Fruit fly (Drosophila melanogaster) whole organism, prepupa: ENCODE measurements around the gene kis.
A peak's percentile ranks its signal among the peaks of the same experiment; 100 is the strongest.

Experiments
- CG10631 ChIP-seq: fragments of 200-800 bp; sonication (Bioruptor generic); optimal IDR thresholded peaks from 2 replicates; lab custom pipeline; 2016; ENCODE audit warnings: missing biosample characterization, missing genetic modification characterization
- CG10669 ChIP-seq: fragments of 200-800 bp; sonication (Bioruptor generic); optimal IDR thresholded peaks from 3 replicates; lab custom pipeline; 2018; ENCODE audit warnings: missing biosample characterization, mild to moderate bottlenecking, missing genetic modification characterization, moderate library complexity
- CG11294 ChIP-seq: fragments of 200-800 bp; sonication (Bioruptor generic); IDR thresholded peaks from 2 replicates; pipeline ENCODE4 v1.3.6; 2022; ENCODE audit warnings: missing biosample characterization, missing genetic modification characterization
- CG15336 ChIP-seq: fragments of 200-800 bp; sonication (Bioruptor generic); IDR thresholded peaks from 2 replicates; pipeline ENCODE4 v1.3.6; 2022; ENCODE audit warnings: missing biosample characterization, missing genetic modification characterization
- CG1621 ChIP-seq: fragments of 200-800 bp; sonication (Bioruptor generic); optimal IDR thresholded peaks from 3 replicates; lab custom pipeline; 2018; ENCODE audit warnings: missing biosample characterization, mild to moderate bottlenecking, missing genetic modification characterization
- CG31627 ChIP-seq: fragments of 200-800 bp; sonication (Bioruptor generic); optimal IDR thresholded peaks from 3 replicates; lab custom pipeline; 2016; ENCODE audit warnings: missing biosample characterization, missing genetic modification characterization
- CG3919 ChIP-seq: fragments of 200-800 bp; sonication (Bioruptor generic); optimal IDR thresholded peaks from 3 replicates; lab custom pipeline; 2016; ENCODE audit warnings: missing biosample characterization, missing genetic modification characterization
- CG4318 ChIP-seq: fragments of 200-800 bp; sonication (Bioruptor generic); optimal IDR thresholded peaks from 3 replicates; lab custom pipeline; 2017; ENCODE audit warnings: missing biosample characterization, mild to moderate bottlenecking, missing genetic modification characterization
- CG6163 ChIP-seq: fragments of 200-800 bp; sonication (Bioruptor generic); IDR thresholded peaks from 3 replicates; pipeline ENCODE4 v1.3.6; 2022; ENCODE audit warnings: missing biosample characterization, missing genetic modification characterization
- CG6854 ChIP-seq: fragments of 200-800 bp; sonication (Bioruptor generic); optimal IDR thresholded peaks from 2 replicates; lab custom pipeline; 2017; ENCODE audit warnings: missing biosample characterization, mild to moderate bottlenecking, missing genetic modification characterization
- CG7368 ChIP-seq: fragments of 200-800 bp; sonication (Bioruptor generic); optimal IDR thresholded peaks from 3 replicates; lab custom pipeline; 2016; ENCODE audit warnings: missing biosample characterization, missing genetic modification characterization
- CG8319 ChIP-seq: fragments of 200-800 bp; sonication (Bioruptor generic); optimal IDR thresholded peaks from 3 replicates; lab custom pipeline; 2016; ENCODE audit warnings: missing biosample characterization, missing genetic modification characterization
- CG8632 ChIP-seq: fragments of 200-800 bp; sonication (Bioruptor generic); optimal IDR thresholded peaks from 3 replicates; lab custom pipeline; 2016; ENCODE audit warnings: missing biosample characterization, missing genetic modification characterization
- Eip75B ChIP-seq: fragments of 200-800 bp; sonication (Bioruptor generic); optimal IDR thresholded peaks from 3 replicates; lab custom pipeline; 2016; ENCODE audit warnings: missing biosample characterization, missing genetic modification characterization
- Eip93F ChIP-seq: fragments of 200-800 bp; sonication (Bioruptor generic); optimal IDR thresholded peaks from 2 replicates; lab custom pipeline; 2016; ENCODE audit warnings: missing biosample characterization, mild to moderate bottlenecking, missing genetic modification characterization
- Ets21C ChIP-seq: fragments of 200-800 bp; sonication (Bioruptor generic); optimal IDR thresholded peaks from 3 replicates; lab custom pipeline; 2016; ENCODE audit warnings: missing biosample characterization, missing genetic modification characterization
- Ets96B ChIP-seq: fragments of 200-800 bp; optimal IDR thresholded peaks from 2 replicates; lab custom pipeline; 2019; ENCODE audit warnings: missing biosample characterization, mild to moderate bottlenecking, missing genetic modification characterization, moderate library complexity
- Gug ChIP-seq: fragments of 200-800 bp; sonication (Bioruptor generic); IDR thresholded peaks from 2 replicates; pipeline ENCODE4 v1.3.6; 2022; ENCODE audit warnings: missing biosample characterization, missing genetic modification characterization
- Hr38 ChIP-seq: sonication (Bioruptor generic); optimal IDR thresholded peaks from 2 replicates; lab custom pipeline; 2016; ENCODE audit warnings: missing biosample characterization, missing genetic modification characterization
- Hr39 ChIP-seq: fragments of 200-800 bp; sonication (Bioruptor generic); optimal IDR thresholded peaks from 2 replicates; lab custom pipeline; 2016; ENCODE audit warnings: missing biosample characterization, missing genetic modification characterization
- Hr4 ChIP-seq: fragments of 200-800 bp; sonication (Bioruptor generic); optimal IDR thresholded peaks from 3 replicates; lab custom pipeline; 2016; ENCODE audit warnings: missing biosample characterization, missing genetic modification characterization
- Lpt ChIP-seq: fragments of 200-800 bp; sonication (Bioruptor generic); optimal IDR thresholded peaks from 3 replicates; lab custom pipeline; 2016; ENCODE audit warnings: missing biosample characterization, missing genetic modification characterization
- Smox ChIP-seq: fragments of 200-800 bp; sonication (Bioruptor generic); optimal IDR thresholded peaks from 3 replicates; lab custom pipeline; 2016; ENCODE audit warnings: missing biosample characterization, missing genetic modification characterization
- Sox14 ChIP-seq: fragments of 200-800 bp; sonication (Bioruptor generic); optimal IDR thresholded peaks from 3 replicates; lab custom pipeline; 2016; ENCODE audit warnings: missing biosample characterization, missing genetic modification characterization
- Sox15 ChIP-seq: fragments of 200-800 bp; sonication (Bioruptor generic); optimal IDR thresholded peaks from 3 replicates; lab custom pipeline; 2016; ENCODE audit warnings: missing biosample characterization, missing genetic modification characterization
- achi ChIP-seq: fragments of 200-800 bp; sonication (Bioruptor generic); optimal IDR thresholded peaks from 3 replicates; lab custom pipeline; 2016; ENCODE audit warnings: missing biosample characterization, missing genetic modification characterization
- acj6 ChIP-seq: fragments of 200-800 bp; sonication (Bioruptor generic); optimal IDR thresholded peaks from 3 replicates; lab custom pipeline; 2016; ENCODE audit warnings: missing biosample characterization, missing genetic modification characterization
- cyc ChIP-seq: fragments of 200-800 bp; sonication (Bioruptor generic); optimal IDR thresholded peaks from 3 replicates; lab custom pipeline; 2016; ENCODE audit warnings: missing biosample characterization, missing genetic modification characterization
- eg ChIP-seq: fragments of 200-800 bp; sonication (Bioruptor generic); IDR thresholded peaks from 3 replicates; pipeline ENCODE4 v1.3.6; 2022; ENCODE audit warnings: missing biosample characterization, missing genetic modification characterization
- esn ChIP-seq: fragments of 200-800 bp; sonication (Bioruptor generic); optimal IDR thresholded peaks from 2 replicates; lab custom pipeline; 2016; ENCODE audit warnings: missing biosample characterization, mild to moderate bottlenecking, missing genetic modification characterization, moderate library complexity
- fd59A ChIP-seq: fragments of 200-800 bp; sonication (Bioruptor generic); optimal IDR thresholded peaks from 2 replicates; lab custom pipeline; 2017; ENCODE audit warnings: missing biosample characterization, mild to moderate bottlenecking, missing genetic modification characterization, missing genetic modification reagents
- fd85E ChIP-seq: fragments of 200-800 bp; sonication (Bioruptor generic); optimal IDR thresholded peaks from 3 replicates; lab custom pipeline; 2016; ENCODE audit warnings: missing biosample characterization, missing genetic modification characterization
- fkh ChIP-seq: fragments of 200-800 bp; sonication (Bioruptor generic); optimal IDR thresholded peaks from 3 replicates; lab custom pipeline; 2017; ENCODE audit warnings: missing biosample characterization, mild to moderate bottlenecking, missing genetic modification characterization, moderate library complexity
- net ChIP-seq: fragments of 200-800 bp; sonication (Bioruptor generic); optimal IDR thresholded peaks from 3 replicates; lab custom pipeline; 2016; ENCODE audit warnings: missing biosample characterization, missing genetic modification characterization
- pdm3 ChIP-seq: fragments of 200-800 bp; sonication (Bioruptor generic); optimal IDR thresholded peaks from 3 replicates; lab custom pipeline; 2016; ENCODE audit warnings: missing biosample characterization, missing genetic modification characterization
- salr ChIP-seq, 2 experiments: fragments of 200-800 bp; sonication (Bioruptor generic); optimal IDR thresholded peaks; 3 replicates each; lab custom pipeline; 2016 to 2018; ENCODE audit warnings: missing biosample characterization in 2 of 2, missing genetic modification characterization in 2 of 2, mild to moderate bottlenecking in 1 of 2
- ss ChIP-seq, 2 experiments: fragments of 200-800 bp; sonication (Bioruptor generic); optimal IDR thresholded peaks; 2 replicates in 1 of 2; 3 replicates in 1 of 2; lab custom pipeline; 2017 to 2018; ENCODE audit warnings: mild to moderate bottlenecking in 2 of 2, missing biosample characterization in 2 of 2, missing genetic modification characterization in 2 of 2, moderate library complexity in 1 of 2

Gene kis

DNA sequence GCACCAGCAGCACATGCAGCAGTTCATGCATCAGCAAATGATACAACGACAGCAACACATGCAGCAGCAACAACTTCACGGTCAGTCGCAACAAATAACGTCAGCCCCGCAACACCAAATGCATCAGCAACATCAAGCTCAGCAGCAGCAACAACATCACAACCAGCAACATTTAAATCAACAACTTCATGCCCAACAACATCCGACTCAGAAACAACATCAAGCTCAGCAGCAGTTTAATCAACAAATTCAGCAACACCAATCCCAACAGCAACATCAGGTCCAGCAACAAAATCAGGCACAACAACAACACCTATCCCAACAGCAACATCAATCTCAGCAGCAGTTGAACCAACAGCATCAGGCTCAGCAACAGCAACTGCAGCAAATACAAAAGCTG lies 55.0 kb downstream of the kis start:
- TF ChIP-seq Sox15 (no peak), Lpt (no peak), CG15336 (GFP tag; lab: Robert Waterston, UW) (no peak), CG6163 (GFP tag; lab: Robert Waterston, UW) (no peak), Hr38 (GFP tag; lab: Kevin White, UChicago) (no peak), Eip75B (no peak), CG7368 (no peak), CG6854 (GFP tag; lab: Kevin White, UChicago) (no peak)
- TF ChIP-seq, all 60 proteins: peak for 0

DNA sequence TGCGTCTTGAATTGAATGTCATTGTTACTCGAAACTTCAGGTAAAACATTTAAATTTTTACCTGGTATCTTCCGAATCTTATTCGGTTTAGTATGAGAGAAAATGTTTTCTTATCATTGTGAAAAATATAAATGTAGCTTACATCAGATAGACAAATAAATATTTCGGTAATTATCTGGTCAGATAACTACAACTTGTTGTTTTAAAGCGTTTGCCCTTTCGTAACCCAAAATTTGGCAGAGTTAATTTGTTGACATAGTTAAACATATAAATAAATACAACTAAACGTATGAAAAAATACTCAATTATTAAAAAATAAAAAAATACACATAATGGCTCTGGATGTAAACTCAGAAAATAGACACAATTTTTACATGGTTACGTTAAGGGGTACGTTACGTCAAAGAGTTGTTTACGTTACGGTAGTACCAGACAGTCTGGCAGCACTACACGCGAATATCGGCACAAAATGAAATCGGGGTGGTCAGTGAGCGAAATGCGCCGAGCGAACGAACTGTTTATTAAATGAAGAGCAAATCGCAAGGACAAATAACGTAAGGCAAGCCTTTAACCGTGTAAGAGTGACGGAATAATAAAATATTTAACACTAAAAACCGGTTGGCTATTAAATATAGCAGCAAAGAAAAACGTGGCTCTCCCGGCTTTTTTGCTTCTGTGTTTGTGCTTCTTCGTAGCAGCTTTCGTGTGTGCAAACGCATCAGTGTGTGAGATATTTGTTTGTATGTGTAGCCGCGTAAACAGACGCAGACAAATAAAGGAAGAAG lies 68.1 kb downstream of the kis start:
- TF ChIP-seq CG6854 (GFP tag; lab: Kevin White, UChicago) (peak; percentile 25), Ets96B (tag; lab: Kevin White, UChicago) (no peak), fd59A (GFP tag; lab: Kevin White, UChicago) (no peak), Eip93F (GFP tag; lab: Kevin White, UChicago) (peak; percentile 55), CG15336 (GFP tag; lab: Robert Waterston, UW) (peak; percentile 29; the same call in 1 of the 2 replicates), CG8632 (no peak), esn (GFP tag; lab: Kevin White, UChicago) (peak; percentile 5), net (GFP tag; lab: Kevin White, UChicago) (no peak)

DNA sequence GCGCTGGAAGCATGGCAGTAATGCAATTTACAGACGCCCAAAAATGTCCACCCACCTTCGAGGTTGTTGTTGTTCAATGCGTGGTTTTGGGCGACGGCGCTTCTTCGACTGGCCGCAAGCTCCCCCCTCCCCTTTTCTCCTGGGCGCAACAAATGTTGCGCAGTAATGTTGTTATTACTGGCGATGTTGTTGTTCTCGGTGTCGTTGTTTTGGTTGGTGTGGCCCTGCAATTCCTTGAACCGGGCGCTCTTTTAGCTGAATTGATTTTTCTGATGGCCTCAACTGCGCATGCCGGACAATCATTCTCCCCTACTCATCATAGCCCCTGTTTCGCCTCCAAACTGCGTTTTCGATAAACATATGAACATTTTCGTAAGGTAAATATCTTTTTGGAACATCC lies 69.6 kb downstream of the kis start:
- no peak for TF ChIP-seq eg (GFP tag; lab: Robert Waterston, UW)
- no peak for TF ChIP-seq Hr4 (GFP tag; lab: Kevin White, UChicago)
- TF ChIP-seq CG10631 (GFP tag; lab: Kevin White, UChicago): no peak
- TF ChIP-seq acj6 (GFP tag; lab: Kevin White, UChicago): no peak
- TF ChIP-seq fd59A (GFP tag; lab: Kevin White, UChicago): no peak

DNA sequence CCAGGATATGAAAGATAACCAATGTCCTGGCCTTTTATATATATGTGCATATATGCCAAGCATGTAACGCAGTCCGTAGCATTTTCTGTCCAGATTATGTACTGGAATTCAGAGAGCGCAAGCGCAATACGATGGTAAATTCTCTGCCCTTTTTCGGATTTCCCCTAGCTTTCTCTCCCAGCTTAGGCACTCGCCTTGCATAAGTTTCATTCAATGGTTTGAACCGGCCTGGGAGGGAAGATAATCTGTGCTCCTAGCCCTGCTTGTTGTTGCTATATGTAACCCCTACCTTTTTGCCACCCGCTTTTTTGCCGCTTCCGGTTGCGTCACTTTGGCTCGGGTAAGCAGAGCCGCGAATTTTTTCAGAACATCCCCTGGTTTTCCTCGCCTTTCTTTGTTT lies 71.5 kb downstream of the kis start:
- TF ChIP-seq CG1621 (tag; lab: Kevin White, UChicago) (no peak), CG11294 (no peak), CG4318 (GFP tag; lab: Kevin White, UChicago) (no peak), CG6163 (GFP tag; lab: Robert Waterston, UW) (no peak)

DNA sequence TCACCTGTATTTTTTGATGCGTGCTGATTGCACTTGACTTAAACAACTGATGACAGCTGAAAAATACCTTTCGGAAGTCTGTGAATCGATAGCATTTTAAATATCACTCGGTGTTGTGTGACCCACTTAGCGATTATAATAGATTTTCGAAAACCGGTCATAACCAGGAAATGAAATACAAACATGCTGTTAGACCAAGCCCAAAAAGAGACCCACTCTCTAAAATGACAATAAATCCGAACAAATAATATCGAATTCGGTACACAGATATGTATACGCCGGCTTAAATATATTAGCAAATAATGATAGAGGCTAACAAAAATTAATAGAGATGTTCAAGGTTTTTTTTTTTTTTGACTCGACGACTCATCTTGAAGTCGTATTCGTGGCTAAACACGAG lies 74.9 kb downstream of the kis start:
- TF ChIP-seq pdm3 (GFP tag; lab: Kevin White, UChicago) (no peak), esn (GFP tag; lab: Kevin White, UChicago) (no peak), CG3919 (GFP tag; lab: Kevin White, UChicago) (no peak), fkh (peak; percentile 49), fd85E (GFP tag; lab: Kevin White, UChicago) (no peak), Eip93F (GFP tag; lab: Kevin White, UChicago) (no peak)

DNA sequence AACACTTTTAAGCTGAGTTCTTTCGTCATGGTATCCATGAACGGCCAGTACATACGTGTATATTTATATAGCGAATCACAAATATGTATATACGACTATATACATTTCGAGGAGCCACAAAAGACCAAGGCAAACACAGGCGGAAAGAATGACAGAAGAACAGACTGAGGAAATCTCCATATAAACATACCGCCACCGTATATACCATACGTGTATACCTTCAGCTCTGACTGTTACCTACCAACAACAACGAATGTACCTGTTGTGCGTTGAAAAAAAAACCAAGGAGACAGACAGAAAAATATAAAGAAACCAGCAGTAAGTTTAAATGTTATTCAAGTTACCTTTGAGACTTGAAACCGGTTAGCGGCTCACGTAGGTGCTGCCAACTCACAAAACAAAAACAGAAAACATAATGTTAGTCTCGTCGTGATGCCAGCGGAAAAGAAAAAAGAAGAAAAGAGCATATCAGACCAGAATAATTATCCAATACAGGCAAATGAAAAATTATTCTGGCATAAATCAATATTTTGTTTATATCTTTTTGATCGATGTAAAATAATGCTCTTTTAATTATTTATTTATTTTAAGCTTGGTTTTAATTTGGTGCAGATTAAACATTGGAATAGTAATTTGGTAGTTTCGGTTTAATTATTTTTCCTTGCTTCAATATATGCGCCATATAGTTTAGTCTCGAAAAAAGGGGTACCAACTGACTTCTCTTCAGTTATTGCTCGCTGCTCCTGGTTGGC lies 78.9 kb downstream of the kis start:
- peak; percentile 65 for TF ChIP-seq CG3919 (GFP tag; lab: Kevin White, UChicago)
- peak; percentile 74 for TF ChIP-seq achi (GFP tag; lab: Kevin White, UChicago)
- peak; percentile 52 for TF ChIP-seq Smox (GFP tag; lab: Kevin White, UChicago)
- TF ChIP-seq Hr39 (GFP tag; lab: Kevin White, UChicago): peak; percentile 46
- peak in 1 of 2 experiments; percentile 76 for TF ChIP-seq salr (GFP tag; optimal IDR thresholded peaks at IDR 0.05; lab: Kevin White, UChicago)
- peak; percentile 48 for TF ChIP-seq Sox14
- TF ChIP-seq Gug (GFP tag; lab: Robert Waterston, UW): no peak
- peak; percentile 2 for TF ChIP-seq CG6854 (GFP tag; lab: Kevin White, UChicago)
- TF ChIP-seq cyc (GFP tag; lab: Kevin White, UChicago): peak; percentile 46
- peak; percentile 62 for TF ChIP-seq esn (GFP tag; lab: Kevin White, UChicago)
- TF ChIP-seq fd85E (GFP tag; lab: Kevin White, UChicago): no peak
- no peak for TF ChIP-seq CG8319 (GFP tag; lab: Kevin White, UChicago)
- TF ChIP-seq Ets21C (GFP tag; lab: Kevin White, UChicago): no peak
- peak; percentile 37 for TF ChIP-seq Ets96B (tag; lab: Kevin White, UChicago)
- TF ChIP-seq Lpt: peak; percentile 77
- TF ChIP-seq Hr4 (GFP tag; lab: Kevin White, UChicago): peak; percentile 44
- no peak for TF ChIP-seq CG10669
- TF ChIP-seq CG31627: peak; percentile 7
- TF ChIP-seq ss (GFP tag; optimal IDR thresholded peaks at IDR 0.05; lab: Kevin White, UChicago): peak; percentile 74 to 76
- peak; percentile 51 for TF ChIP-seq CG10631 (GFP tag; lab: Kevin White, UChicago)
- TF ChIP-seq CG8632: peak; percentile 34
- TF ChIP-seq CG1621 (tag; lab: Kevin White, UChicago): peak; percentile 27
